Fruit fly (Drosophila melanogaster): Measurements from ENCODE around the gene CG12213.

Gene CG12213

dm6 chr3R:11962739-11963214, 4.7 kb downstream of the CG12213 start, which contains the start of the genes CG3281 and aurA (continued):
- TF ChIP-seq caup (GFP tag; optimal IDR thresholded peaks at IDR 0.05; ENCODE audit: severe bottlenecking) (no peak), Atf6 (GFP tag; IDR thresholded peaks at IDR 0.05) (peak; percentile 56), hkb (optimal IDR thresholded peaks at IDR 0.05) (no peak), hkb (GFP tag; IDR thresholded peaks at IDR 0.05) (0 out of 2 replicates have a peak, but pooled peaks have one; percentile 40), Xrp1 (GFP tag; IDR thresholded peaks at IDR 0.05) (peak; percentile 51; the same call in 1 of the 2 replicates), hb (GFP tag; IDR thresholded peaks at IDR 0.05; ENCODE audit: partially characterized antibody) (peak; percentile 94), CG2712 (tag; optimal IDR thresholded peaks at IDR 0.05) (peak; percentile 85), Taf1 (GFP tag; IDR thresholded peaks at IDR 0.05) (0 out of 2 replicates have a peak, but pooled peaks have one; percentile 33), Nf-YB (GFP tag; optimal IDR thresholded peaks at IDR 0.05) (peak; percentile 45), CG18011 (GFP tag; optimal IDR thresholded peaks at IDR 0.05) (peak; percentile 47), row (GFP tag; IDR thresholded peaks at IDR 0.05) (peak; percentile 95), CG7963 (GFP tag; IDR thresholded peaks at IDR 0.05; ENCODE audit: partially characterized antibody) (peak; percentile 88), Hsf (GFP tag; optimal IDR thresholded peaks at IDR 0.05) (peak; percentile 83), yki (optimal IDR thresholded peaks at IDR 0.05) (peak; percentile 48), ase (GFP tag; IDR thresholded peaks at IDR 0.05) (peak; percentile 32; the same call in 1 of the 3 replicates), pho (GFP tag; optimal IDR thresholded peaks at IDR 0.05) (peak; percentile 89), gce (GFP tag; IDR thresholded peaks at IDR 0.05) (no peak), az2 (GFP tag; optimal IDR thresholded peaks at IDR 0.05) (peak; percentile 50), eyg (GFP tag; optimal IDR thresholded peaks at IDR 0.05) (peak; percentile 38), Rx (GFP tag; IDR thresholded peaks at IDR 0.05) (peak; percentile 31; the same call in 1 of the 2 replicates), CG18619 (GFP tag; optimal IDR thresholded peaks at IDR 0.05) (peak; percentile 36), klu (GFP tag; IDR thresholded peaks at IDR 0.05) (peak; percentile 73), PHDP (tag; optimal IDR thresholded peaks at IDR 0.05) (peak; percentile 68), CG3726 (GFP tag; IDR thresholded peaks at IDR 0.05) (no peak), pzg (GFP tag; optimal IDR thresholded peaks at IDR 0.05) (peak; percentile 86), CG6654 (GFP tag; optimal IDR thresholded peaks at IDR 0.05) (no peak), phol (tag; optimal IDR thresholded peaks at IDR 0.05) (peak; percentile 87), E2f1 (GFP tag; IDR thresholded peaks at IDR 0.05) (peak; percentile 38), Hr51 (GFP tag; optimal IDR thresholded peaks at IDR 0.05) (peak; percentile 62 to 76), CG4820 (GFP tag; optimal IDR thresholded peaks at IDR 0.05) (peak; percentile 54), CG14050 (GFP tag; IDR thresholded peaks at IDR 0.05) (peak; percentile 34; the same call in 1 of the 3 replicates), H2.0 (GFP tag; IDR thresholded peaks at IDR 0.05) (0 out of 2 replicates have a peak, but pooled peaks have one; percentile 24), CG3847 (GFP tag; IDR thresholded peaks at IDR 0.05) (peak; percentile 88), crc (GFP tag; optimal IDR thresholded peaks at IDR 0.05) (peak; percentile 68), CG11560 (tag; IDR thresholded peaks at IDR 0.05) (peak; percentile 27; the same call in 1 of the 3 replicates), odd (GFP tag; optimal IDR thresholded peaks at IDR 0.05) (no peak), chm (GFP tag; IDR thresholded peaks at IDR 0.05) (no peak), crp (GFP tag; optimal IDR thresholded peaks at IDR 0.05) (peak; percentile 94 to 96), CG33213 (GFP tag; optimal IDR thresholded peaks at IDR 0.05) (peak; percentile 70), inv (GFP tag; IDR thresholded peaks at IDR 0.05; ENCODE audit: partially characterized antibody) (peak; percentile 97), CG12942 (GFP tag; optimal IDR thresholded peaks at IDR 0.05) (peak; percentile 60), CG8359 (GFP tag; optimal IDR thresholded peaks at IDR 0.05; ENCODE audit: borderline replicate concordance) (no peak), crol (GFP tag; IDR thresholded peaks at IDR 0.05) (0 out of 2 replicates have a peak, but pooled peaks have one; percentile 9), CG2202 (tag; optimal IDR thresholded peaks at IDR 0.05) (peak; percentile 20), Hmx (GFP tag; optimal IDR thresholded peaks at IDR 0.05) (peak; percentile 68), CG4328 (GFP tag; optimal IDR thresholded peaks at IDR 0.05) (peak; percentile 62), CG10274 (GFP tag; optimal IDR thresholded peaks at IDR 0.05) (no peak), CG1832 (GFP tag; optimal IDR thresholded peaks at IDR 0.05) (no peak), CG15479 (GFP tag; optimal IDR thresholded peaks at IDR 0.05) (no peak), Fer1 (GFP tag; optimal IDR thresholded peaks at IDR 0.05) (peak; percentile 62)
